Fruit fly (Drosophila melanogaster): ENCODE measurements around the gene Hmu.
A peak's percentile ranks its signal among the peaks of the same experiment; 100 is the strongest.

The Hmu gene

DNA sequence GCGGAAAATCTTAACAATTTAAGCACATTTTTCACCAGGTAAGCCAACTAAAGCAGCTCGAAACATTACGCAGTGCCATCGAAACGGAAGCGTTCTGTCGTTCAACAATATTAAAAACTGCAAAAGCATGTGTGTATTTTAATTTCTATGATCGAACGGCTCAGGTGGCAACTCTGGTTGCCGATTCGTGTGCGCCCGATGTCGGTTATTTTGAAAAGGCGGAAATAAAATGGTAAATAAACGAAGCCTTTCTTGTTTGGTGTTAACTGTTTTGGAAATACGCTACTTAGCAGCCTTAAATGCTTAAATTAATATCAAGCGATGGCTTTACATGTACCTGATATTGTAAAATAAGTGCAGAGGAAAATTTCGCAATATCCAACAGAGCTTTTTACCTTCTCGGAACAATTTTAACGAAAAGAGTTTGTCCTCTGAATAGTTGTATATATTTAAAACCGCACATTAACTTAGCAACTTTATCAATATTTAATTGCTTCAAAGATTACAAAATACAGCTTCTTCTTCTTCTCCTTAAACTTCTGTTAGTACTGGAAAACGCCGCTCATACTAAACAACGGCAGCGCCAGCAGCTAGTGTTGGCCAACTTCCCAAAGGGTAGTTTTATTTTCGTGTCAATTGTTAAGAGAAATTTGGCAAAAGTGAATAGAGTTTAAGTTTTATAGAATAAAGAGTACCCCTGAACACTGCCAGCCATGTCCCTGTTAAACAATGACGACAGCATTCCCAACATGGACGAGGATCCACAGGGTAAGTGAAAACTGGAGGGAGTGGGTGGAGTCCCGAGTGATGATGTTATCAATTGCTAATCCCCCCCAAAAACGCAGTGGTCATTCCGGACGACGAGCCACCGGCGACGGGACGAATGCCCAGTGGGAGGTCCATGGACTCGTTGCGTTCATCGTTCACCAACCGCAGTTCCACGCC, 15.2 kb upstream of the Hmu start, which contains the start of gene CG5934 (continued):
- TF ChIP-seq maf-S (GFP tag; optimal IDR thresholded peaks at IDR 0.05) = peak; percentile 35
- TF ChIP-seq lbe (GFP tag; optimal IDR thresholded peaks at IDR 0.05) = no peak
- TF ChIP-seq CG17802 (tag; optimal IDR thresholded peaks at IDR 0.05) = peak; percentile 3
- no peak for TF ChIP-seq ro (GFP tag; IDR thresholded peaks at IDR 0.05)
- TF ChIP-seq MBD-R2 (GFP tag; IDR thresholded peaks at IDR 0.05) = peak; percentile 67
- TF ChIP-seq mld (GFP tag; IDR thresholded peaks at IDR 0.05; ENCODE audit: partially characterized antibody) = no peak
- TF ChIP-seq CG4730 (GFP tag; IDR thresholded peaks at IDR 0.05) = no peak
- TF ChIP-seq CG6689 (GFP tag; IDR thresholded peaks at IDR 0.05) = no peak
- 0 out of 3 replicates have a peak, but pooled peaks have one; percentile 32 for TF ChIP-seq ken (GFP tag; IDR thresholded peaks at IDR 0.05)
- no peak for TF ChIP-seq ERR (GFP tag; optimal IDR thresholded peaks at IDR 0.05)
- TF ChIP-seq stwl (tag; optimal IDR thresholded peaks at IDR 0.05) = peak; percentile 75
- TF ChIP-seq Side (GFP tag; optimal IDR thresholded peaks at IDR 0.05) = peak; percentile 26
- TF ChIP-seq Ssrp (tag; optimal IDR thresholded peaks at IDR 0.05) = no peak
- TF ChIP-seq crp (GFP tag; optimal IDR thresholded peaks at IDR 0.05) = peak in 1 of 2 experiments; percentile 72
- TF ChIP-seq fd102C (GFP tag; optimal IDR thresholded peaks at IDR 0.05) = no peak
- no peak for TF ChIP-seq Rx (GFP tag; IDR thresholded peaks at IDR 0.05)
- no peak for TF ChIP-seq Dll (GFP tag; IDR thresholded peaks at IDR 0.05; ENCODE audit: partially characterized antibody)
- peak; percentile 36 for TF ChIP-seq CG9817 (tag; optimal IDR thresholded peaks at IDR 0.05)
- peak; percentile 38 for TF ChIP-seq jumu (GFP tag; optimal IDR thresholded peaks at IDR 0.05)
- TF ChIP-seq trem (tag; optimal IDR thresholded peaks at IDR 0.05) = peak; percentile 49
- no peak for TF ChIP-seq Stat92E (GFP tag; optimal IDR thresholded peaks at IDR 0.05)
- TF ChIP-seq insv (GFP tag; optimal IDR thresholded peaks at IDR 0.05) = no peak
- TF ChIP-seq Ptx1 (GFP tag; IDR thresholded peaks at IDR 0.05) = peak; percentile 32; the same call in 1 of the 2 replicates
- TF ChIP-seq CG8359 (GFP tag; optimal IDR thresholded peaks at IDR 0.05; ENCODE audit: borderline replicate concordance) = no peak
- no peak for TF ChIP-seq dan (GFP tag; IDR thresholded peaks at IDR 0.05)
- TF ChIP-seq Xbp1 (GFP tag; optimal IDR thresholded peaks at IDR 0.05) = peak; percentile 10
- no peak for TF ChIP-seq CG2875 (GFP tag; optimal IDR thresholded peaks at IDR 0.05)
- TF ChIP-seq CG12155 (GFP tag; optimal IDR thresholded peaks at IDR 0.05) = peak; percentile 34
- peak; percentile 74 for TF ChIP-seq CG13624 (GFP tag; optimal IDR thresholded peaks at IDR 0.05)
- no peak for TF ChIP-seq CG13894 (tag; optimal IDR thresholded peaks at IDR 0.05)
- no peak for TF ChIP-seq CG1792 (GFP tag; optimal IDR thresholded peaks at IDR 0.05)
- TF ChIP-seq cad (GFP tag; optimal IDR thresholded peaks at IDR 0.05) = no peak
- TF ChIP-seq sima (GFP tag; optimal IDR thresholded peaks at IDR 0.05) = no peak
- TF ChIP-seq unpg (GFP tag; optimal IDR thresholded peaks at IDR 0.05) = no peak
- no peak for TF ChIP-seq CG10543 (GFP tag; optimal IDR thresholded peaks at IDR 0.05)
- peak; percentile 47 for TF ChIP-seq NfI (GFP tag; optimal IDR thresholded peaks at IDR 0.05)
- TF ChIP-seq CG16813 (GFP tag; IDR thresholded peaks at IDR 0.05; ENCODE audit: partially characterized antibody) = 0 out of 3 replicates have a peak, but pooled peaks have one; percentile 20
- TF ChIP-seq CG8478 (optimal IDR thresholded peaks at IDR 0.05) = no peak
- TF ChIP-seq CG4820 (GFP tag; optimal IDR thresholded peaks at IDR 0.05) = no peak
- TF ChIP-seq CG1647 (GFP tag; optimal IDR thresholded peaks at IDR 0.05) = peak; percentile 61
- TF ChIP-seq fd3F (GFP tag; optimal IDR thresholded peaks at IDR 0.05) = no peak
- TF ChIP-seq unc-4 (GFP tag; IDR thresholded peaks at IDR 0.05; ENCODE audit: partially characterized antibody) = no peak
- TF ChIP-seq CG7928 (GFP tag; optimal IDR thresholded peaks at IDR 0.05) = no peak
- TF ChIP-seq Antp (GFP tag; optimal IDR thresholded peaks at IDR 0.05) = peak; percentile 61
- TF ChIP-seq HmgZ (tag; optimal IDR thresholded peaks at IDR 0.05) = peak; percentile 27
- no peak for TF ChIP-seq Bgb (GFP tag; IDR thresholded peaks at IDR 0.05; ENCODE audit: partially characterized antibody)
- TF ChIP-seq CG3163 (GFP tag; optimal IDR thresholded peaks at IDR 0.05) = no peak
- no peak for TF ChIP-seq CG3065 (GFP tag; optimal IDR thresholded peaks at IDR 0.05)

Measured in whole organism, embryonic.